Worm (Caenorhabditis elegans) whole organism, mixed stage, embryonic: ENCODE results near the gene wrt-4.

Source experiments
- ceh-83 ChIP-seq: fragments of 200-800 bp; sonication (Bioruptor generic); optimal IDR thresholded peaks from 2 replicates; lab custom pipeline; 2018; ENCODE audit warnings: mild to moderate bottlenecking, missing genetic modification characterization, missing compliant biosample characterization
- ces-1 ChIP-seq: fragments of 150-350 bp; optimal IDR thresholded peaks from 2 replicates; lab custom pipeline; 2014; ENCODE audit warnings: missing biosample characterization, missing genetic modification reagents, missing genetic modification characterization
- lsy-2 ChIP-seq: fragments of 150-350 bp; optimal IDR thresholded peaks from 2 replicates; lab custom pipeline; 2014; ENCODE audit warnings: missing biosample characterization, missing genetic modification characterization
- nhr-12 ChIP-seq: fragments of 150-350 bp; optimal IDR thresholded peaks from 2 replicates; lab custom pipeline; 2014; ENCODE audit warnings: missing biosample characterization, missing genetic modification characterization
- nhr-76 ChIP-seq: sonication (generic microtip); optimal IDR thresholded peaks from 2 replicates; lab custom pipeline; 2017; ENCODE audit warnings: missing biosample characterization, missing genetic modification characterization
- pha-4 ChIP-seq: fragments of 150-350 bp; optimal IDR thresholded peaks from 2 replicates; lab custom pipeline; 2018; ENCODE audit warnings: missing biosample characterization, missing genetic modification reagents, missing genetic modification characterization
- snpc-4 ChIP-seq: fragments of 150-350 bp; optimal IDR thresholded peaks from 2 replicates; lab custom pipeline; 2014; ENCODE audit warnings: missing biosample characterization, missing genetic modification characterization
- unc-39 ChIP-seq: fragments of 150-350 bp; optimal IDR thresholded peaks from 2 replicates; lab custom pipeline; 2014; ENCODE audit warnings: missing biosample characterization, missing genetic modification characterization
- unc-62 ChIP-seq: fragments of 150-350 bp; optimal IDR thresholded peaks from 2 replicates; lab custom pipeline; 2014; ENCODE audit warnings: missing biosample characterization, missing genetic modification reagents, missing genetic modification characterization

DNA sequence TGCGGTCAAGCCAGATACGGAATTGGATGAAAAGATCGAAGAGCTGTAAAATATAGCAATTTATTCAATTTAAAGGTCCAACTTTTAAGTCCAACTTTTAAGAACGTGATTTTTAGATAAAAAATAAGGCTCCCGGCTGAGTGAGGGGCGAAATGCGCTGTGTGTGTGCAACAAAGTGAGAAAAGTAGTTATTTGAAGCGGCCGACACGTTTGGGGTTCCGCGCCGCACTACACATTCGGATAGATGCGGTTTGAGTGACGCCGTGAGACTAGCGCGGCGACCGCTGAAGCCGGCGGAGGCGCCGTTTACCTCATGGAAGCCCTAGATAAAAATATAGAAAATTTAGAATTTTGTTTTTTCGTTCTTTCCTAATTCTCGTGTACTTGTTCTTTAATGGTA is 13.7 kb upstream of the wrt-4 start:
- TF ChIP-seq snpc-4 (tag; lab: Kevin White, UChicago) (no peak), ces-1 (GFP tag; lab: Kevin White, UChicago) (no peak), nhr-76 (no peak), pha-4 (tag; lab: Kevin White, UChicago) (no peak), unc-62 (GFP tag; lab: Kevin White, UChicago) (no peak), ceh-83 (GFP tag; lab: Kevin White, UChicago) (no peak), lsy-2 (tag; lab: Kevin White, UChicago) (no peak), unc-39 (tag; lab: Kevin White, UChicago) (no peak), nhr-12 (tag; lab: Kevin White, UChicago) (no peak)
